Comparison of ENCODE assay signal across 4 worm cellular contexts in genomic region chrV:11989861-11990260, ce11.
A peak's percentile ranks its signal among the peaks of the same experiment; 100 is the strongest.
TF ChIP-seq lines count a peak whose summit lies in the region.

No protein-coding gene starts in this region.

TF ChIP-seq in whole organism, L1 larva, 84 proteins besides CTCF, POLR2A, EP300 and RAD21:
- TF ChIP-seq egl-27 (tag; optimal IDR thresholded peaks at IDR 0.05; lab: Kevin White, UChicago), result no peak
- TF ChIP-seq ces-1 (GFP tag; optimal IDR thresholded peaks at IDR 0.05; lab: Kevin White, UChicago), result no peak
- TF ChIP-seq efl-1 (optimal IDR thresholded peaks at IDR 0.05; lab: Kevin White, UChicago), result no peak
- TF ChIP-seq efl-1 (GFP tag; optimal IDR thresholded peaks at IDR 0.05 in 1 of 2; lab: Kevin White, UChicago), result peak in 1 of 2 experiments; percentile 32
- no peak for TF ChIP-seq unc-86 (tag; optimal IDR thresholded peaks at IDR 0.05; lab: Kevin White, UChicago)
- peak; percentile 74 for TF ChIP-seq blmp-1 (tag; optimal IDR thresholded peaks at IDR 0.05; lab: Kevin White, UChicago)
- TF ChIP-seq ceh-82 (tag; optimal IDR thresholded peaks at IDR 0.05; lab: Kevin White, UChicago), result no peak
- peak; percentile 17 for TF ChIP-seq lin-14 (GFP tag; optimal IDR thresholded peaks at IDR 0.05; lab: Kevin White, UChicago)
- TF ChIP-seq hlh-4 (tag; optimal IDR thresholded peaks at IDR 0.05; lab: Kevin White, UChicago), result no peak

TF ChIP-seq in whole organism, L2 larva, 48 proteins besides CTCF, POLR2A, EP300 and RAD21:
- TF ChIP-seq Y55F3AM.14 (GFP tag; optimal IDR thresholded peaks at IDR 0.05; lab: Kevin White, UChicago) (no peak), gmeb-1 (tag; optimal IDR thresholded peaks at IDR 0.05; lab: Kevin White, UChicago) (no peak), alr-1 (tag; optimal IDR thresholded peaks at IDR 0.05; lab: Kevin White, UChicago) (no peak), ZK546.5 (tag; optimal IDR thresholded peaks at IDR 0.05; lab: Kevin White, UChicago) (no peak), nhr-21 (tag; optimal IDR thresholded peaks at IDR 0.05; lab: Kevin White, UChicago) (no peak), lin-11 (tag; optimal IDR thresholded peaks at IDR 0.05; lab: Kevin White, UChicago) (no peak), fos-1 (tag; optimal IDR thresholded peaks at IDR 0.05; lab: Kevin White, UChicago) (peak; percentile 31), ztf-11 (tag; optimal IDR thresholded peaks at IDR 0.05; lab: Kevin White, UChicago) (no peak), sem-4 (tag; optimal IDR thresholded peaks at IDR 0.05; lab: Kevin White, UChicago) (no peak), lin-39 (tag; optimal IDR thresholded peaks at IDR 0.05; lab: Kevin White, UChicago) (no peak), nhr-6 (tag; optimal IDR thresholded peaks at IDR 0.05; lab: Kevin White, UChicago) (no peak), mab-5 (tag; optimal IDR thresholded peaks at IDR 0.05; lab: Kevin White, UChicago) (no peak), mdl-1 (tag; optimal IDR thresholded peaks at IDR 0.05; lab: Kevin White, UChicago) (no peak), blmp-1 (tag; optimal IDR thresholded peaks at IDR 0.05; lab: Kevin White, UChicago; ENCODE audit: insufficient read depth) (peak; percentile 34), lsy-2 (tag; optimal IDR thresholded peaks at IDR 0.05; lab: Kevin White, UChicago) (no peak), nhr-10 (tag; optimal IDR thresholded peaks at IDR 0.05; lab: Kevin White, UChicago) (no peak), nhr-77 (tag; optimal IDR thresholded peaks at IDR 0.05; lab: Kevin White, UChicago) (no peak), unc-55 (GFP tag; optimal IDR thresholded peaks at IDR 0.05; lab: Kevin White, UChicago) (no peak), nhr-25 (tag; optimal IDR thresholded peaks at IDR 0.05; lab: Kevin White, UChicago) (no peak), nhr-12 (tag; optimal IDR thresholded peaks at IDR 0.05; lab: Kevin White, UChicago) (no peak), ztf-1 (GFP tag; conservative IDR thresholded peaks at IDR 0.05; lab: Robert Waterston, UW) (no peak), lin-13 (GFP tag; optimal IDR thresholded peaks at IDR 0.05; lab: Kevin White, UChicago) (no peak), ceh-16 (tag; optimal IDR thresholded peaks at IDR 0.05; lab: Kevin White, UChicago) (no peak), C34F6.9 (tag; optimal IDR thresholded peaks at IDR 0.05; lab: Kevin White, UChicago) (no peak), elt-3 (tag; optimal IDR thresholded peaks at IDR 0.05; lab: Kevin White, UChicago) (no peak), snpc-4 (tag; optimal IDR thresholded peaks at IDR 0.05; lab: Kevin White, UChicago) (no peak), crh-2 (tag; optimal IDR thresholded peaks at IDR 0.05; lab: Kevin White, UChicago) (peak; percentile 7)
TF ChIP-seq in whole organism, L2 larva: peak in this region for 3.

TF ChIP-seq in whole organism, L4 larva, 104 proteins besides CTCF, POLR2A, EP300 and RAD21:
- TF ChIP-seq lin-1 (GFP tag; IDR thresholded peaks at IDR 0.05; lab: Robert Waterston, UW), result no peak
- TF ChIP-seq gei-8 (GFP tag; optimal IDR thresholded peaks at IDR 0.05; lab: Kevin White, UChicago), result no peak
- peak; percentile 50 for TF ChIP-seq dve-1 (tag; optimal IDR thresholded peaks at IDR 0.05; lab: Kevin White, UChicago; ENCODE audit: insufficient read depth)
- TF ChIP-seq nhr-6 (tag; optimal IDR thresholded peaks at IDR 0.05; lab: Kevin White, UChicago), result peak; percentile 81
- peak in 1 of 2 experiments; percentile 43 for TF ChIP-seq lsy-2 (tag; optimal IDR thresholded peaks at IDR 0.05; lab: Kevin White, UChicago)

TF ChIP-seq in whole organism, mixed stage, embryonic, 35 proteins besides CTCF, POLR2A, EP300 and RAD21:
- TF ChIP-seq blmp-1 (tag; optimal IDR thresholded peaks at IDR 0.05; lab: Kevin White, UChicago), result peak; percentile 47
- no peak for TF ChIP-seq ces-1 (GFP tag; optimal IDR thresholded peaks at IDR 0.05; lab: Kevin White, UChicago)
